Worm (Caenorhabditis elegans) whole organism, late embryonic: Measurements from ENCODE around the gene srt-43.
A peak's percentile ranks its signal among the peaks of the same experiment; 100 is the strongest.

Experiments
- C38D4.7 ChIP-seq: fragments of 200-800 bp; sonication (Bioruptor generic); optimal IDR thresholded peaks from 2 replicates; lab custom pipeline; 2018; ENCODE audit warnings: mild to moderate bottlenecking, missing genetic modification characterization, moderate library complexity, missing compliant biosample characterization
- K02D7.2 ChIP-seq: sonication (generic microtip); optimal IDR thresholded peaks from 2 replicates; lab custom pipeline; 2017; ENCODE audit warnings: mild to moderate bottlenecking, missing genetic modification characterization, missing compliant biosample characterization
- K09A11.1 ChIP-seq: sonication (generic microtip); optimal IDR thresholded peaks from 2 replicates; lab custom pipeline; 2017; ENCODE audit warnings: antibody characterized with exemption, mild to moderate bottlenecking, missing genetic modification characterization, missing compliant biosample characterization; ENCODE audit not compliant: insufficient read depth
- Y22D7AL.16 ChIP-seq: sonication (generic microtip); optimal IDR thresholded peaks from 2 replicates; lab custom pipeline; 2016; ENCODE audit warnings: missing genetic modification characterization, missing compliant biosample characterization
- ama-1 ChIP-seq: fragments of 150-350 bp; optimal IDR thresholded peaks from 2 replicates; lab custom pipeline; 2014
- ceh-19 ChIP-seq: fragments of 200-800 bp; sonication (Bioruptor generic); optimal IDR thresholded peaks from 2 replicates; lab custom pipeline; 2018; ENCODE audit warnings: mild to moderate bottlenecking, missing genetic modification characterization, missing compliant biosample characterization
- ceh-2 ChIP-seq: sonication (generic microtip); optimal IDR thresholded peaks from 2 replicates; lab custom pipeline; 2016; ENCODE audit warnings: missing genotype, missing genetic modification characterization, missing compliant biosample characterization
- ceh-24 ChIP-seq: sonication (generic microtip); optimal IDR thresholded peaks from 2 replicates; lab custom pipeline; 2016; ENCODE audit warnings: mild to moderate bottlenecking, missing genetic modification characterization, missing compliant biosample characterization
- ceh-31 ChIP-seq: sonication (generic microtip); optimal IDR thresholded peaks from 2 replicates; lab custom pipeline; 2016; ENCODE audit warnings: missing genetic modification characterization, missing compliant biosample characterization
- ceh-9 ChIP-seq: sonication (generic microtip); optimal IDR thresholded peaks from 2 replicates; lab custom pipeline; 2016; ENCODE audit warnings: mild to moderate bottlenecking, missing genetic modification characterization, inconsistent platforms, missing compliant biosample characterization
- dmd-4 ChIP-seq: sonication (generic microtip); optimal IDR thresholded peaks from 2 replicates; lab custom pipeline; 2016; ENCODE audit warnings: borderline replicate concordance, missing genetic modification characterization, missing compliant biosample characterization
- elt-2 ChIP-seq: sonication (generic microtip); optimal IDR thresholded peaks from 2 replicates; lab custom pipeline; 2016; ENCODE audit warnings: missing genetic modification reagents, missing genetic modification characterization, missing compliant biosample characterization
- elt-4 ChIP-seq: sonication (generic microtip); optimal IDR thresholded peaks from 2 replicates; lab custom pipeline; 2016; ENCODE audit warnings: missing genetic modification characterization, missing compliant biosample characterization
- fkh-10 ChIP-seq: fragments of 150-350 bp; optimal IDR thresholded peaks from 2 replicates; lab custom pipeline; 2014; ENCODE audit warnings: missing biosample characterization, missing genetic modification reagents, missing genetic modification characterization
- lin-11 ChIP-seq: fragments of 200-800 bp; sonication (Bioruptor generic); optimal IDR thresholded peaks from 2 replicates; lab custom pipeline; 2018; ENCODE audit warnings: mild to moderate bottlenecking, missing genetic modification characterization, missing compliant biosample characterization
- madf-2 ChIP-seq: sonication (generic microtip); optimal IDR thresholded peaks from 2 replicates; lab custom pipeline; 2017; ENCODE audit warnings: missing genetic modification characterization, missing compliant biosample characterization
- mec-3 ChIP-seq: sonication (generic microtip); optimal IDR thresholded peaks from 2 replicates; lab custom pipeline; 2016; ENCODE audit warnings: borderline replicate concordance, missing genetic modification characterization, missing compliant biosample characterization
- nfya-1 ChIP-seq: sonication (generic microtip); optimal IDR thresholded peaks from 2 replicates; lab custom pipeline; 2017; ENCODE audit warnings: missing genetic modification characterization, mild to moderate bottlenecking, missing compliant biosample characterization, antibody characterized with exemption, moderate library complexity
- nhr-11 ChIP-seq: fragments of 150-350 bp; optimal IDR thresholded peaks from 2 replicates; lab custom pipeline; 2014; ENCODE audit warnings: missing biosample characterization, missing genetic modification characterization
- nhr-232 ChIP-seq: sonication (generic microtip); optimal IDR thresholded peaks from 2 replicates; lab custom pipeline; 2016; ENCODE audit warnings: missing genetic modification characterization, missing compliant biosample characterization
- npax-4 ChIP-seq: sonication (generic microtip); optimal IDR thresholded peaks from 2 replicates; lab custom pipeline; 2016; ENCODE audit warnings: missing genetic modification characterization, missing compliant biosample characterization
- odd-2 ChIP-seq: sonication (generic microtip); optimal IDR thresholded peaks from 2 replicates; lab custom pipeline; 2017; ENCODE audit warnings: antibody characterized with exemption, mild to moderate bottlenecking, missing genetic modification characterization, missing compliant biosample characterization
- pag-3 ChIP-seq: sonication (generic microtip); optimal IDR thresholded peaks from 2 replicates; lab custom pipeline; 2016; ENCODE audit warnings: missing compliant biosample characterization, missing genetic modification characterization, borderline replicate concordance
- pat-9 ChIP-seq: fragments of 200-800 bp; sonication (Bioruptor generic); optimal IDR thresholded peaks from 2 replicates; lab custom pipeline; 2018; ENCODE audit warnings: mild to moderate bottlenecking, missing genetic modification characterization, moderate library complexity, missing compliant biosample characterization
- pros-1 ChIP-seq: fragments of 150-350 bp; optimal IDR thresholded peaks from 2 replicates; lab custom pipeline; 2014; ENCODE audit warnings: missing biosample characterization, missing genetic modification reagents, missing genetic modification characterization
- ref-2 ChIP-seq: sonication (generic microtip); optimal IDR thresholded peaks from 2 replicates; lab custom pipeline; 2016; ENCODE audit warnings: missing genetic modification characterization, missing compliant biosample characterization
- sox-2 ChIP-seq: fragments of 200-800 bp; sonication (Bioruptor generic); IDR thresholded peaks from 2 replicates; pipeline ENCODE4 v1.3.6; 2022; ENCODE audit warnings: missing genetic modification reagents, missing genetic modification characterization, missing compliant biosample characterization
- tbx-2 ChIP-seq: sonication (generic microtip); optimal IDR thresholded peaks from 2 replicates; lab custom pipeline; 2016; ENCODE audit warnings: missing genetic modification characterization, missing compliant biosample characterization
- tbx-7 ChIP-seq: sonication (generic microtip); optimal IDR thresholded peaks from 2 replicates; lab custom pipeline; 2016; ENCODE audit warnings: missing genotype, missing genetic modification characterization, missing compliant biosample characterization
- unc-42 ChIP-seq: sonication (generic microtip); optimal IDR thresholded peaks from 2 replicates; lab custom pipeline; 2016; ENCODE audit warnings: missing genotype, missing genetic modification characterization, missing compliant biosample characterization
- zip-5 ChIP-seq: sonication (generic microtip); optimal IDR thresholded peaks from 2 replicates; lab custom pipeline; 2016; ENCODE audit warnings: missing genetic modification characterization, missing compliant biosample characterization
- ztf-16 ChIP-seq: sonication (generic microtip); optimal IDR thresholded peaks from 2 replicates; lab custom pipeline; 2017; ENCODE audit warnings: missing genetic modification characterization, missing compliant biosample characterization

The srt-43 gene

ce11 chrV:12732734-12733133 lies 36.3 kb upstream of the srt-43 start:
- TF ChIP-seq ceh-24 (tag; lab: Kevin White, UChicago): no peak
- TF ChIP-seq ceh-9 (tag; lab: Kevin White, UChicago): no peak
- peak; percentile 80 for TF ChIP-seq elt-2 (tag; lab: Kevin White, UChicago)
- TF ChIP-seq madf-2 (tag; lab: Kevin White, UChicago): no peak
- TF ChIP-seq npax-4 (tag; lab: Kevin White, UChicago): no peak

- peak; percentile 62 for TF ChIP-seq elt-2 (tag; lab: Kevin White, UChicago)
- no peak for TF ChIP-seq ama-1 (lab: Kevin White, UChicago)
Measured at ce11 chrV:12733465-12734248, 35.4 kb upstream of the srt-43 start, which contains the start of the genes dhs-21 and xbx-9. TSS of gene dhs-21 (minus strand) at chrV:12733645. TSS of gene xbx-9 (plus strand) at chrV:12734198.

DNA sequence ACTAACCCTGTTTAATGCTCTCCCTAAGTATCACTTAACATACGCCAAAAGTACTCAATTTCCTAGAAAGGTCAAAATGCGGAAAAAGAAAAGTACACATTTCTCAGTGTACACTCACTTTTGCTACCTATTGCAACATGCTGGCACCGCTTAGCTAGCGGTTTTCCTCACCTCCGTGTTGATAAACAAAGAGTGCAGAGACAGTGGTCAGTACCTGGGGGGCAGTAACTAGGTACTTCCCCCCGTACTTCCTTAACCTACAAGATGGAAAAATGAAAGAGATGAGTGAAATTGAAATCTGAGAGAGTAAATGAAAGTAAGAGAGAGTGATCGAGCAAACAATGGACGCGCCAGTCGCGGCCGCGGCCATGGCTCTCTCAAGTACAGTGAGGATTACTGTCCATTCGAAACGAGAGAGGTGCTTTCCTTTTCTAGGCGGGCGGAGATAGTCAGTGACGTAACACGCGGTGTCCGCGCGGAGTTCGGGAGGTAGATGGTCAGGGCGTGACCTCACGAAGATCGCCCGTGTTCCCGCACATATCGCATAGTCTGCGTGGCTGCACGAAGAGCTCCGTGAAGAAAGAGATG lies 32.8 kb upstream of the srt-43 start, which contains the start of gene cky-1:
cky-1 (plus strand) TSS at position 538 of the 588 bp plus-strand sequence.
- TF ChIP-seq dmd-4 (no peak), sox-2 (GFP tag; lab: Robert Waterston, UW) (no peak), ztf-16 (tag; lab: Kevin White, UChicago) (no peak), tbx-2 (tag; lab: Kevin White, UChicago) (peak; percentile 35)

DNA sequence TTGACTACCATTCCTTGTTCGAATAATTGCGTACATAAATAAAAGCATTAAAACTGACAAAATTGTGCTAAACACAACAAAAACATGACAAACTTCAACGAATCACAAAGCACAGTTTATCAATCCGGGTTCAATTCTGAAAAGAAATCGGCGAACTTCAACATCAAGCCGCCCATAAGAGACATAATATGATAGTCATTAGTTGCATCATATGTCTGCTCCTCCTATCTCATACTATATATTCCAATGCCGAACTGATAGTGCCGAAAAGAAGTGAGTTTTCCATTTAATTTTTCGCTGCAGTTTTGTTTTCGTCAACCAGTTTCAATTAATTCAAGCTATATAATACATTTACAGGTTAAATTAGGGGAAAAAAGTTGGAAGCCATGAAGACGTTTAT lies 27.4 kb upstream of the srt-43 start, which contains the start of gene hrg-7:
hrg-7 (plus strand) TSS at position 358 of the 400 bp plus-strand sequence.
- TF ChIP-seq C38D4.7: no peak
- TF ChIP-seq odd-2 (tag; lab: Kevin White, UChicago): no peak
- no peak for TF ChIP-seq zip-5 (tag; lab: Kevin White, UChicago)
- TF ChIP-seq elt-2 (tag; lab: Kevin White, UChicago): no peak
- no peak for TF ChIP-seq ceh-2 (tag; lab: Kevin White, UChicago)
- TF ChIP-seq nfya-1 (tag; lab: Kevin White, UChicago): no peak
- TF ChIP-seq nhr-11 (tag; lab: Kevin White, UChicago): no peak
- TF ChIP-seq K02D7.2 (tag; lab: Kevin White, UChicago): no peak
- TF ChIP-seq unc-42 (tag; lab: Kevin White, UChicago): no peak
- TF ChIP-seq mec-3 (tag; lab: Kevin White, UChicago): no peak
- no peak for TF ChIP-seq ceh-9 (tag; lab: Kevin White, UChicago)

DNA sequence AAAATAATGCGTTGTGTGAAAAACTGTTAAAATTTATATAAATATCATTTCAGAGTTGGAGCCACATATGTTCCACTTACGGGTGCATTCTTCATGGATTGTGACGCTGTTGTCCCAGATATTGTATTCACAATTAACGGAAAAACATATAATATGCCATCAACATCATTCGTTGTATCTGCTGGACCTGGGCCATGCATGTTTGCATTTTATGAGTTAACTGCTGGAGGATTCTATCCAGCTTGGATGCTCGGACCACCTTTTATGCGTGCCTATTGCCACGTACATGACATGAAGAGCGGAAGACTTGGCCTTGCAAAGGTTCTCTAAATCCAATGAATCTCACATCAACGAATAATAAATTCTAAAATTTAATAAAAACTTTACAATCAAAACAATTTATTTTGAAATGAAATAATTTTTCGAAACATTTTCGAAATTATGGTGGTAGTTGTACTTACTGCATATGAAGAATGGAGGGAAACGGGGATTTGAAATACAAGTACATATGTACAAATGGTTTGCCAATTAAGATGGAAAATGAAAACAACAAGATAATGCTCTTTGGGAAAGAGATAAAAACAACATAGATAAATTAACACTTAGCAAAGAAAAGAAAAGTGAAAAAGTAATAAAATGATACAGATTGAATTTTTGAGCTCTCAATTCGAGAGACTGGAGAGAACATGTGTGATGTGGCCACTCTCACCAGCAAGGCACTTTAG lies 25.1 kb upstream of the srt-43 start:
- no peak for TF ChIP-seq nhr-232 (tag; lab: Kevin White, UChicago)

- TF ChIP-seq K02D7.2 (tag; lab: Kevin White, UChicago) (no peak), pat-9 (tag; lab: Kevin White, UChicago) (no peak), lin-11 (tag; lab: Kevin White, UChicago) (no peak), tbx-7 (tag; lab: Kevin White, UChicago) (no peak), madf-2 (tag; lab: Kevin White, UChicago) (no peak), nhr-232 (tag; lab: Kevin White, UChicago) (no peak), elt-2 (tag; lab: Kevin White, UChicago) (peak; percentile 74)
Measured at ce11 chrV:12744979-12745378, 24.1 kb upstream of the srt-43 start, which contains the start of gene C15C8.7. TSS of gene C15C8.7 (minus strand) at chrV:12745050.

DNA sequence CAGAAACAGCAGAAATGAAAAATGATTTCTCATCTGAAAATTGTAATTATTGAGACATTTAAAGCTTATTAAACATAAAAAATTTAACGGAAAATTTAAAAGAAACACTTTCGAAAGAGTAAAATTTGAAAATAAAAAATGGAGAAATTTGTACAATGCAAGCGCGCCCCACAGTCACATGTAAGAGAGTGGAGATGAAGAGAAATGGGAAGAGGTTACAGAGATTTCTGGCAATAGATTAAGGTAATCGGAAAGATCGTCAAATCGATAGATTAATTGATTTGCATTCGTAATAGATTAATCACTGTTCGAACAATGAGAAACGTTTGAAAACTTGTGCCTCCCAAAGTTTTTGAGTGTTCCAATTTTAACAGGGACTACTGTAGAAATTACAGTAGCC lies 21.6 kb upstream of the srt-43 start, which contains the start of gene C15C8.4:
C15C8.4 (minus strand) TSS at position 33 of the 400 bp plus-strand sequence.
- TF ChIP-seq ref-2 (no peak), elt-4 (tag; lab: Kevin White, UChicago) (no peak), pag-3 (no peak), Y22D7AL.16 (no peak), K09A11.1 (tag; lab: Kevin White, UChicago) (no peak), ceh-19 (GFP tag; lab: Kevin White, UChicago) (no peak), fkh-10 (GFP tag; lab: Kevin White, UChicago) (no peak), pros-1 (no peak), ceh-31 (no peak)
